Fruit fly (Drosophila melanogaster) whole organism, prepupa: ENCODE measurements around the gene IP3K2.

ENCODE experiments used
- Blimp-1 ChIP-seq: fragments of 200-800 bp; sonication (Bioruptor generic); optimal IDR thresholded peaks from 3 replicates; lab custom pipeline; 2017; ENCODE audit warnings: missing biosample characterization, missing genetic modification characterization, mild to moderate bottlenecking, moderate library complexity, missing genetic modification reagents
- CG10631 ChIP-seq: fragments of 200-800 bp; sonication (Bioruptor generic); optimal IDR thresholded peaks from 2 replicates; lab custom pipeline; 2016; ENCODE audit warnings: missing biosample characterization, missing genetic modification characterization
- CG11294 ChIP-seq: fragments of 200-800 bp; sonication (Bioruptor generic); IDR thresholded peaks from 2 replicates; pipeline ENCODE4 v1.3.6; 2022; ENCODE audit warnings: missing biosample characterization, missing genetic modification characterization
- CG11762 ChIP-seq: fragments of 200-800 bp; sonication (Bioruptor generic); optimal IDR thresholded peaks from 3 replicates; lab custom pipeline; 2016; ENCODE audit warnings: missing biosample characterization, missing genetic modification characterization; ENCODE audit not compliant: insufficient read depth
- CG15336 ChIP-seq: fragments of 200-800 bp; sonication (Bioruptor generic); IDR thresholded peaks from 2 replicates; pipeline ENCODE4 v1.3.6; 2022; ENCODE audit warnings: missing biosample characterization, missing genetic modification characterization
- CG1621 ChIP-seq: fragments of 200-800 bp; sonication (Bioruptor generic); optimal IDR thresholded peaks from 3 replicates; lab custom pipeline; 2018; ENCODE audit warnings: missing biosample characterization, mild to moderate bottlenecking, missing genetic modification characterization
- CG3032 ChIP-seq: fragments of 200-800 bp; optimal IDR thresholded peaks from 2 replicates; lab custom pipeline; 2019; ENCODE audit warnings: missing biosample characterization, mild to moderate bottlenecking, missing genetic modification characterization, moderate library complexity
- CG31627 ChIP-seq: fragments of 200-800 bp; sonication (Bioruptor generic); optimal IDR thresholded peaks from 3 replicates; lab custom pipeline; 2016; ENCODE audit warnings: missing biosample characterization, missing genetic modification characterization
- CG34406 ChIP-seq: fragments of 200-800 bp; sonication (Bioruptor generic); optimal IDR thresholded peaks from 3 replicates; lab custom pipeline; 2016; ENCODE audit warnings: missing biosample characterization, missing genetic modification characterization
- CG4318 ChIP-seq: fragments of 200-800 bp; sonication (Bioruptor generic); optimal IDR thresholded peaks from 3 replicates; lab custom pipeline; 2017; ENCODE audit warnings: missing biosample characterization, mild to moderate bottlenecking, missing genetic modification characterization
- CG6163 ChIP-seq: fragments of 200-800 bp; sonication (Bioruptor generic); IDR thresholded peaks from 3 replicates; pipeline ENCODE4 v1.3.6; 2022; ENCODE audit warnings: missing biosample characterization, missing genetic modification characterization
- CG6276 ChIP-seq: fragments of 200-800 bp; sonication (Bioruptor generic); optimal IDR thresholded peaks from 2 replicates; lab custom pipeline; 2017; ENCODE audit warnings: missing biosample characterization, mild to moderate bottlenecking, missing genetic modification characterization
- CG6854 ChIP-seq: fragments of 200-800 bp; sonication (Bioruptor generic); optimal IDR thresholded peaks from 2 replicates; lab custom pipeline; 2017; ENCODE audit warnings: missing biosample characterization, mild to moderate bottlenecking, missing genetic modification characterization
- CG7368 ChIP-seq: fragments of 200-800 bp; sonication (Bioruptor generic); optimal IDR thresholded peaks from 3 replicates; lab custom pipeline; 2016; ENCODE audit warnings: missing biosample characterization, missing genetic modification characterization
- CG8632 ChIP-seq: fragments of 200-800 bp; sonication (Bioruptor generic); optimal IDR thresholded peaks from 3 replicates; lab custom pipeline; 2016; ENCODE audit warnings: missing biosample characterization, missing genetic modification characterization
- CG9139 ChIP-seq: fragments of 200-800 bp; sonication (Bioruptor generic); optimal IDR thresholded peaks from 3 replicates; lab custom pipeline; 2017; ENCODE audit warnings: missing biosample characterization, mild to moderate bottlenecking, missing genetic modification characterization
- Eip75B ChIP-seq: fragments of 200-800 bp; sonication (Bioruptor generic); optimal IDR thresholded peaks from 3 replicates; lab custom pipeline; 2016; ENCODE audit warnings: missing biosample characterization, missing genetic modification characterization
- Eip78C ChIP-seq: fragments of 200-800 bp; sonication (Bioruptor generic); peaks from one replicate; lab custom pipeline; 2016; ENCODE audit warnings: missing biosample characterization, missing genetic modification characterization
- Ets21C ChIP-seq: fragments of 200-800 bp; sonication (Bioruptor generic); optimal IDR thresholded peaks from 3 replicates; lab custom pipeline; 2016; ENCODE audit warnings: missing biosample characterization, missing genetic modification characterization
- Gug ChIP-seq: fragments of 200-800 bp; sonication (Bioruptor generic); IDR thresholded peaks from 2 replicates; pipeline ENCODE4 v1.3.6; 2022; ENCODE audit warnings: missing biosample characterization, missing genetic modification characterization
- Hr38 ChIP-seq: sonication (Bioruptor generic); optimal IDR thresholded peaks from 2 replicates; lab custom pipeline; 2016; ENCODE audit warnings: missing biosample characterization, missing genetic modification characterization
- Hr39 ChIP-seq: fragments of 200-800 bp; sonication (Bioruptor generic); optimal IDR thresholded peaks from 2 replicates; lab custom pipeline; 2016; ENCODE audit warnings: missing biosample characterization, missing genetic modification characterization
- Hr4 ChIP-seq: fragments of 200-800 bp; sonication (Bioruptor generic); optimal IDR thresholded peaks from 3 replicates; lab custom pipeline; 2016; ENCODE audit warnings: missing biosample characterization, missing genetic modification characterization
- Lpt ChIP-seq: fragments of 200-800 bp; sonication (Bioruptor generic); optimal IDR thresholded peaks from 3 replicates; lab custom pipeline; 2016; ENCODE audit warnings: missing biosample characterization, missing genetic modification characterization
- Met ChIP-seq: fragments of 200-800 bp; sonication (Bioruptor generic); optimal IDR thresholded peaks from 3 replicates; lab custom pipeline; 2016; ENCODE audit warnings: missing biosample characterization, missing genetic modification characterization
- OdsH ChIP-seq: fragments of 200-800 bp; sonication (Bioruptor generic); optimal IDR thresholded peaks from 3 replicates; lab custom pipeline; 2016; ENCODE audit warnings: missing biosample characterization, missing genetic modification characterization
- Smox ChIP-seq: fragments of 200-800 bp; sonication (Bioruptor generic); optimal IDR thresholded peaks from 3 replicates; lab custom pipeline; 2016; ENCODE audit warnings: missing biosample characterization, missing genetic modification characterization
- Sox102F ChIP-seq: fragments of 200-800 bp; sonication (Bioruptor generic); optimal IDR thresholded peaks from 2 replicates; lab custom pipeline; 2016; ENCODE audit warnings: missing biosample characterization, mild to moderate bottlenecking, missing genetic modification characterization
- Sox14 ChIP-seq: fragments of 200-800 bp; sonication (Bioruptor generic); optimal IDR thresholded peaks from 3 replicates; lab custom pipeline; 2016; ENCODE audit warnings: missing biosample characterization, missing genetic modification characterization
- acj6 ChIP-seq: fragments of 200-800 bp; sonication (Bioruptor generic); optimal IDR thresholded peaks from 3 replicates; lab custom pipeline; 2016; ENCODE audit warnings: missing biosample characterization, missing genetic modification characterization
- cyc ChIP-seq: fragments of 200-800 bp; sonication (Bioruptor generic); optimal IDR thresholded peaks from 3 replicates; lab custom pipeline; 2016; ENCODE audit warnings: missing biosample characterization, missing genetic modification characterization
- dsx ChIP-seq: fragments of 200-800 bp; optimal IDR thresholded peaks from 3 replicates; lab custom pipeline; 2019; ENCODE audit warnings: missing biosample characterization, mild to moderate bottlenecking, missing genetic modification characterization, moderate library complexity; ENCODE audit not compliant: poor library complexity, severe bottlenecking
- eg ChIP-seq: fragments of 200-800 bp; sonication (Bioruptor generic); IDR thresholded peaks from 3 replicates; pipeline ENCODE4 v1.3.6; 2022; ENCODE audit warnings: missing biosample characterization, missing genetic modification characterization
- esn ChIP-seq: fragments of 200-800 bp; sonication (Bioruptor generic); optimal IDR thresholded peaks from 2 replicates; lab custom pipeline; 2016; ENCODE audit warnings: missing biosample characterization, mild to moderate bottlenecking, missing genetic modification characterization, moderate library complexity
- fd59A ChIP-seq: fragments of 200-800 bp; sonication (Bioruptor generic); optimal IDR thresholded peaks from 2 replicates; lab custom pipeline; 2017; ENCODE audit warnings: missing biosample characterization, mild to moderate bottlenecking, missing genetic modification characterization, missing genetic modification reagents
- fd85E ChIP-seq: fragments of 200-800 bp; sonication (Bioruptor generic); optimal IDR thresholded peaks from 3 replicates; lab custom pipeline; 2016; ENCODE audit warnings: missing biosample characterization, missing genetic modification characterization
- fkh ChIP-seq: fragments of 200-800 bp; sonication (Bioruptor generic); optimal IDR thresholded peaks from 3 replicates; lab custom pipeline; 2017; ENCODE audit warnings: missing biosample characterization, mild to moderate bottlenecking, missing genetic modification characterization, moderate library complexity
- pdm3 ChIP-seq: fragments of 200-800 bp; sonication (Bioruptor generic); optimal IDR thresholded peaks from 3 replicates; lab custom pipeline; 2016; ENCODE audit warnings: missing biosample characterization, missing genetic modification characterization
- spab ChIP-seq: fragments of 200-800 bp; sonication (Bioruptor generic); optimal IDR thresholded peaks from 2 replicates; lab custom pipeline; 2017; ENCODE audit warnings: missing biosample characterization, mild to moderate bottlenecking, missing genetic modification characterization, missing genetic modification reagents
- ss ChIP-seq, 2 experiments: fragments of 200-800 bp; sonication (Bioruptor generic); optimal IDR thresholded peaks; 2 replicates in 1 of 2; 3 replicates in 1 of 2; lab custom pipeline; 2017 to 2018; ENCODE audit warnings: mild to moderate bottlenecking in 2 of 2, missing biosample characterization in 2 of 2, missing genetic modification characterization in 2 of 2, moderate library complexity in 1 of 2
- svp ChIP-seq: fragments of 200-800 bp; sonication (Bioruptor generic); peaks from one replicate; lab custom pipeline; 2016; ENCODE audit warnings: missing biosample characterization, missing genetic modification characterization
- topi ChIP-seq: fragments of 200-800 bp; sonication (Bioruptor generic); optimal IDR thresholded peaks from 3 replicates; lab custom pipeline; 2016; ENCODE audit warnings: missing biosample characterization, missing genetic modification characterization
- vri ChIP-seq: fragments of 200-800 bp; sonication (Bioruptor generic); optimal IDR thresholded peaks from 3 replicates; lab custom pipeline; 2016; ENCODE audit warnings: missing biosample characterization, mild to moderate bottlenecking, missing genetic modification characterization

IP3K2 gene

dm6 chrX:13254442-13254841 lies 49.0 kb upstream of the IP3K2 start (continued):
- TF ChIP-seq CG31627 (no peak), Hr38 (GFP tag; lab: Kevin White, UChicago) (no peak), CG4318 (GFP tag; lab: Kevin White, UChicago) (no peak), OdsH (GFP tag; lab: Kevin White, UChicago) (no peak), CG11762 (GFP tag; lab: Kevin White, UChicago) (no peak), Smox (GFP tag; lab: Kevin White, UChicago) (peak; percentile 7), Hr4 (GFP tag; lab: Kevin White, UChicago) (no peak), eg (peak; percentile 51; the same call in 1 of the 3 replicates), CG3032 (tag; lab: Kevin White, UChicago) (peak; percentile 16), Hr39 (no peak), CG34406 (GFP tag; lab: Kevin White, UChicago) (peak; percentile 28), Lpt (GFP tag; lab: Kevin White, UChicago) (no peak), CG6276 (GFP tag; lab: Kevin White, UChicago) (no peak)
- TF ChIP-seq, all 60 proteins: peak for 19

- TF ChIP-seq esn (GFP tag; lab: Kevin White, UChicago) (no peak), CG3032 (tag; lab: Kevin White, UChicago) (peak; percentile 11), Sox102F (GFP tag; lab: Kevin White, UChicago) (no peak), Sox14 (GFP tag; lab: Kevin White, UChicago) (peak; percentile 84), Eip75B (GFP tag; lab: Kevin White, UChicago) (peak; percentile 1), CG15336 (peak; percentile 31; the same call in 1 of the 2 replicates), vri (GFP tag; lab: Kevin White, UChicago) (peak; percentile 84), eg (0 out of 3 replicates have a peak, but pooled peaks have one; percentile 7), fkh (GFP tag; lab: Kevin White, UChicago) (peak; percentile 60), ss (GFP tag; optimal IDR thresholded peaks at IDR 0.05; lab: Kevin White, UChicago) (peak; percentile 31 to 43), Eip78C (GFP tag; lab: Kevin White, UChicago) (peak; percentile 78), CG6163 (GFP tag; lab: Robert Waterston, UW) (peak; percentile 12; the same call in 1 of the 3 replicates), CG8632 (GFP tag; lab: Kevin White, UChicago) (no peak), CG10631 (GFP tag; lab: Kevin White, UChicago) (no peak), dsx (peak; percentile 36)
These were observed 46.5 kb upstream of the IP3K2 start for dm6 chrX:13256967-13257366.

- TF ChIP-seq fkh (GFP tag; lab: Kevin White, UChicago), result no peak
- TF ChIP-seq CG7368, result no peak
- TF ChIP-seq topi (GFP tag; lab: Kevin White, UChicago), result no peak
- TF ChIP-seq Blimp-1 (GFP tag; lab: Kevin White, UChicago), result no peak
- TF ChIP-seq eg, result no peak
- TF ChIP-seq, all 60 proteins: peak for 0
These were observed 45.2 kb upstream of the IP3K2 start, which contains the start of the genes mew and CG15742 for dm6 chrX:13258048-13258756. mew (minus strand) TSS chrX:13258490. CG15742 (minus strand) TSS chrX:13258495.

- peak; percentile 47 for TF ChIP-seq esn (GFP tag; lab: Kevin White, UChicago)
- no peak for TF ChIP-seq Blimp-1 (GFP tag; lab: Kevin White, UChicago)
- TF ChIP-seq CG1621 (tag; lab: Kevin White, UChicago), result no peak
- no peak for TF ChIP-seq spab (GFP tag; lab: Kevin White, UChicago)
- TF ChIP-seq cyc, result peak; percentile 14
- no peak for TF ChIP-seq Met (GFP tag; lab: Kevin White, UChicago)
- no peak for TF ChIP-seq Hr39
- peak; percentile 8 for TF ChIP-seq vri (GFP tag; lab: Kevin White, UChicago)
- peak; percentile 38 for TF ChIP-seq Gug
- peak; percentile 60 for TF ChIP-seq acj6 (GFP tag; lab: Kevin White, UChicago)
- no peak for TF ChIP-seq CG7368
- peak; percentile 55; the same call in 2 of the 3 replicates for TF ChIP-seq CG6163 (GFP tag; lab: Robert Waterston, UW)
- TF ChIP-seq fd85E (GFP tag; lab: Kevin White, UChicago), result no peak
- TF ChIP-seq pdm3 (GFP tag; lab: Kevin White, UChicago), result no peak
- no peak for TF ChIP-seq fd59A
- TF ChIP-seq OdsH (GFP tag; lab: Kevin White, UChicago), result no peak
- TF ChIP-seq CG11294 (GFP tag; lab: Robert Waterston, UW), result no peak
- no peak for TF ChIP-seq svp (GFP tag; lab: Kevin White, UChicago)
- peak; percentile 66 for TF ChIP-seq CG10631 (GFP tag; lab: Kevin White, UChicago)
- no peak for TF ChIP-seq Ets21C (GFP tag; lab: Kevin White, UChicago)
- no peak for TF ChIP-seq CG9139 (GFP tag; lab: Kevin White, UChicago)
- TF ChIP-seq dsx, result no peak
- TF ChIP-seq CG31627, result no peak
- no peak for TF ChIP-seq CG6854 (GFP tag; lab: Kevin White, UChicago)
- TF ChIP-seq eg, result peak; percentile 76
- TF ChIP-seq ss (GFP tag; optimal IDR thresholded peaks at IDR 0.05; lab: Kevin White, UChicago), result no peak
- no peak for TF ChIP-seq Hr4 (GFP tag; lab: Kevin White, UChicago)
These were observed 44.7 kb upstream of the IP3K2 start, which contains the start of gene comt for dm6 chrX:13258757-13259067. comt (plus strand) TSS chrX:13259021.
